Worm (Caenorhabditis elegans): ENCODE measurements around the gene C08F1.12.

C08F1.12 gene

ce11 chrII:1851716-1852115 is 45.5 kb upstream of the C08F1.12 start (continued):
- TF ChIP-seq pha-4 (GFP tag; IDR thresholded peaks at IDR 0.05), result no peak
- TF ChIP-seq pha-4 (tag; optimal IDR thresholded peaks at IDR 0.05), result no peak
- no peak for TF ChIP-seq daf-12 (tag; optimal IDR thresholded peaks at IDR 0.05)
- TF ChIP-seq attf-4 (tag; optimal IDR thresholded peaks at IDR 0.05), result no peak
- TF ChIP-seq F44E2.7 (GFP tag; IDR thresholded peaks at IDR 0.05), result no peak
- no peak for TF ChIP-seq saeg-2 (GFP tag; IDR thresholded peaks at IDR 0.05)
- TF ChIP-seq daf-16 (GFP tag; optimal IDR thresholded peaks at IDR 0.05), result no peak
- TF ChIP-seq daf-16 (tag; optimal IDR thresholded peaks at IDR 0.05), result peak; percentile 85
- TF ChIP-seq zfp-2 (tag; optimal IDR thresholded peaks at IDR 0.05), result no peak
- peak; percentile 52; the same call in 1 of the 2 replicates for TF ChIP-seq nhr-42 (GFP tag; IDR thresholded peaks at IDR 0.05)
- no peak for TF ChIP-seq egl-43 (GFP tag; IDR thresholded peaks at IDR 0.05)
- TF ChIP-seq nhr-28 (tag; optimal IDR thresholded peaks at IDR 0.05), result peak; percentile 96
- peak; percentile 2 for TF ChIP-seq hlh-30 (tag; optimal IDR thresholded peaks at IDR 0.05; ENCODE audit: insufficient read depth)
- TF ChIP-seq lin-15B (tag; optimal IDR thresholded peaks at IDR 0.05), result no peak
- TF ChIP-seq ztf-11 (tag; optimal IDR thresholded peaks at IDR 0.05), result no peak
- TF ChIP-seq lin-39 (tag; optimal IDR thresholded peaks at IDR 0.05), result no peak
- no peak for TF ChIP-seq tag-97 (GFP tag; IDR thresholded peaks at IDR 0.05)
- TF ChIP-seq F37D6.2 (tag; optimal IDR thresholded peaks at IDR 0.05), result no peak
- no peak for TF ChIP-seq nhr-237 (tag; optimal IDR thresholded peaks at IDR 0.05)
- no peak for TF ChIP-seq zag-1 (tag; optimal IDR thresholded peaks at IDR 0.05)
- no peak for TF ChIP-seq aly-2 (tag; optimal IDR thresholded peaks at IDR 0.05)
- TF ChIP-seq mdt-29 (GFP tag; IDR thresholded peaks at IDR 0.05), result no peak
- no peak for TF ChIP-seq F26F4.8 (GFP tag; conservative IDR thresholded peaks at IDR 0.05)
- peak; percentile 87 for TF ChIP-seq duxl-1 (tag; optimal IDR thresholded peaks at IDR 0.05; ENCODE audit: poor library complexity)
- peak; percentile 34 for TF ChIP-seq jun-1 (tag; optimal IDR thresholded peaks at IDR 0.05)
- no peak for TF ChIP-seq fkh-10 (GFP tag; optimal IDR thresholded peaks at IDR 0.05)
- no peak for TF ChIP-seq ceh-32 (tag; optimal IDR thresholded peaks at IDR 0.05; ENCODE audit: poor library complexity)
- TF ChIP-seq nhr-111 (GFP tag; optimal IDR thresholded peaks at IDR 0.05), result no peak
- no peak for TF ChIP-seq mes-2 (tag; optimal IDR thresholded peaks at IDR 0.05; ENCODE audit: poor library complexity, severe bottlenecking)
- no peak for TF ChIP-seq madf-9 (GFP tag; conservative IDR thresholded peaks at IDR 0.05)
- no peak for TF ChIP-seq madf-5 (GFP tag; IDR thresholded peaks at IDR 0.05)
- TF ChIP-seq ZK546.5 (tag; optimal IDR thresholded peaks at IDR 0.05), result no peak
- peak in 1 of 2 experiments; percentile 43 for TF ChIP-seq mdl-1 (tag; optimal IDR thresholded peaks at IDR 0.05)
- TF ChIP-seq spr-3 (GFP tag; optimal IDR thresholded peaks at IDR 0.05), result no peak
- no peak for TF ChIP-seq dve-1 (tag; optimal IDR thresholded peaks at IDR 0.05; ENCODE audit: insufficient read depth)
- TF ChIP-seq hmg-1.1 (GFP tag; IDR thresholded peaks at IDR 0.05), result no peak
- peak; percentile 90 for TF ChIP-seq php-3 (GFP tag; IDR thresholded peaks at IDR 0.05)
- no peak for TF ChIP-seq ceh-28 (tag; optimal IDR thresholded peaks at IDR 0.05)
- TF ChIP-seq hlh-11 (tag; optimal IDR thresholded peaks at IDR 0.05), result peak; percentile 92
- no peak for TF ChIP-seq zfp-3 (GFP tag; conservative IDR thresholded peaks at IDR 0.05)
- no peak for TF ChIP-seq ama-1 (optimal IDR thresholded peaks at IDR 0.05)
- no peak for TF ChIP-seq T26A8.4 (GFP tag; IDR thresholded peaks at IDR 0.05)
- TF ChIP-seq tra-1 (GFP tag; IDR thresholded peaks at IDR 0.05), result peak; percentile 97
- TF ChIP-seq dmd-6 (GFP tag; IDR thresholded peaks at IDR 0.05), result peak; percentile 99
- no peak for TF ChIP-seq ZK337.2 (GFP tag; IDR thresholded peaks at IDR 0.05)
- no peak for TF ChIP-seq nhr-41 (GFP tag; IDR thresholded peaks at IDR 0.05)
- TF ChIP-seq ceh-62 (tag; optimal IDR thresholded peaks at IDR 0.05), result no peak
- TF ChIP-seq nhr-25 (tag; optimal IDR thresholded peaks at IDR 0.05; ENCODE audit: borderline replicate concordance, insufficient read depth), result no peak
- no peak for TF ChIP-seq hif-1 (tag; optimal IDR thresholded peaks at IDR 0.05)

Measured in whole organism, L4 larva.